Worm (Caenorhabditis elegans): Measurements from ENCODE around the gene pink-1.

Gene pink-1

ce11 chrII:5423832-5424231 lies 28.3 kb upstream of the pink-1 start, which contains the start of gene F07F6.7:
F07F6.7 (minus strand) TSS chrII:5423858.
- TF ChIP-seq nhr-77 (tag; optimal IDR thresholded peaks at IDR 0.05) (no peak), elt-2 (tag; optimal IDR thresholded peaks at IDR 0.05) (peak; percentile 6)

- TF ChIP-seq daf-12 (tag; optimal IDR thresholded peaks at IDR 0.05) = no peak
- TF ChIP-seq ceh-9 (tag; optimal IDR thresholded peaks at IDR 0.05) = no peak
- no peak for TF ChIP-seq aly-2 (tag; optimal IDR thresholded peaks at IDR 0.05)
- peak; percentile 45 for TF ChIP-seq nfya-1 (tag; optimal IDR thresholded peaks at IDR 0.05; ENCODE audit: insufficient read depth)
- TF ChIP-seq nhr-12 (tag; optimal IDR thresholded peaks at IDR 0.05) = no peak
- peak; percentile 13 for TF ChIP-seq nhr-25 (tag; optimal IDR thresholded peaks at IDR 0.05)
- TF ChIP-seq ceh-16 (tag; optimal IDR thresholded peaks at IDR 0.05) = no peak
- TF ChIP-seq ceh-28 (tag; optimal IDR thresholded peaks at IDR 0.05) = no peak
- no peak for TF ChIP-seq egl-27 (tag; optimal IDR thresholded peaks at IDR 0.05)
- no peak for TF ChIP-seq lin-39 (tag; optimal IDR thresholded peaks at IDR 0.05)
- TF ChIP-seq pqm-1 (tag; optimal IDR thresholded peaks at IDR 0.05) = no peak
- TF ChIP-seq pha-4 (tag; optimal IDR thresholded peaks at IDR 0.05) = peak; percentile 71
- TF ChIP-seq fos-1 (tag; optimal IDR thresholded peaks at IDR 0.05) = no peak
- TF ChIP-seq eor-1 (tag; optimal IDR thresholded peaks at IDR 0.05) = no peak
- TF ChIP-seq unc-62 (GFP tag; optimal IDR thresholded peaks at IDR 0.05) = no peak
- no peak for TF ChIP-seq nhr-67 (tag; optimal IDR thresholded peaks at IDR 0.05)
- no peak for TF ChIP-seq nhr-11 (tag; optimal IDR thresholded peaks at IDR 0.05)
These were observed 25.6 kb upstream of the pink-1 start, which contains the start of gene tofu-6 for ce11 chrII:5420947-5421614. tofu-6 (plus strand) TSS chrII:5421248.

ce11 chrII:5418929-5419328 lies 23.4 kb upstream of the pink-1 start, which contains the start of gene EEED8.15:
EEED8.15 (plus strand) TSS chrII:5419229.
- TF ChIP-seq skn-1 (tag; optimal IDR thresholded peaks at IDR 0.05) (no peak), nhr-237 (tag; optimal IDR thresholded peaks at IDR 0.05) (no peak)

ce11 chrII:5418317-5418716 lies 22.8 kb upstream of the pink-1 start:
- no peak for TF ChIP-seq fos-1 (tag; optimal IDR thresholded peaks at IDR 0.05)
- TF ChIP-seq ceh-16 (tag; optimal IDR thresholded peaks at IDR 0.05) = no peak
- TF ChIP-seq lin-15B (tag; optimal IDR thresholded peaks at IDR 0.05) = no peak
- no peak for TF ChIP-seq egl-5 (tag; optimal IDR thresholded peaks at IDR 0.05)

ce11 chrII:5417905-5418304 lies 22.4 kb upstream of the pink-1 start:
- no peak for TF ChIP-seq ama-1 (optimal IDR thresholded peaks at IDR 0.05)
- TF ChIP-seq ztf-4 (tag; optimal IDR thresholded peaks at IDR 0.05) = no peak
- TF ChIP-seq nfya-1 (tag; optimal IDR thresholded peaks at IDR 0.05; ENCODE audit: insufficient read depth) = no peak
- no peak for TF ChIP-seq tbx-2 (tag; optimal IDR thresholded peaks at IDR 0.05)
- no peak for TF ChIP-seq nhr-28 (tag; optimal IDR thresholded peaks at IDR 0.05)
- TF ChIP-seq eor-1 (tag; optimal IDR thresholded peaks at IDR 0.05) = no peak
- TF ChIP-seq ceh-9 (tag; optimal IDR thresholded peaks at IDR 0.05) = no peak
- TF ChIP-seq nhr-76 (tag; optimal IDR thresholded peaks at IDR 0.05) = no peak
- no peak for TF ChIP-seq hmg-11 (tag; optimal IDR thresholded peaks at IDR 0.05)
- TF ChIP-seq snpc-4 (tag; optimal IDR thresholded peaks at IDR 0.05) = no peak
- no peak for TF ChIP-seq mdl-1 (tag; optimal IDR thresholded peaks at IDR 0.05)

- TF ChIP-seq pha-4 (tag; optimal IDR thresholded peaks at IDR 0.05) = peak; percentile 26
- no peak for TF ChIP-seq fos-1 (tag; optimal IDR thresholded peaks at IDR 0.05)
- TF ChIP-seq nhr-23 (tag; optimal IDR thresholded peaks at IDR 0.05) = no peak
These were observed 20.8 kb upstream of the pink-1 start, which contains the start of gene EEED8.2 for ce11 chrII:5416204-5416764. EEED8.2 (plus strand) TSS chrII:5416714.
